Fruit fly (Drosophila melanogaster): Measurements from ENCODE around the gene CG32808.
A peak's percentile ranks its signal among the peaks of the same experiment; 100 is the strongest.

The CG32808 gene

dm6 chrX:1478276-1479122, 8.9 kb upstream of the CG32808 start, which contains the start of gene rush (continued):
- no peak for TF ChIP-seq mirr (GFP tag; optimal IDR thresholded peaks at IDR 0.05)
- peak; percentile 26 for TF ChIP-seq grau (tag; optimal IDR thresholded peaks at IDR 0.05)
- no peak for TF ChIP-seq Bdp1 (GFP tag; optimal IDR thresholded peaks at IDR 0.05)
- no peak for TF ChIP-seq CG17328 (GFP tag; IDR thresholded peaks at IDR 0.05)
- TF ChIP-seq Side (GFP tag; optimal IDR thresholded peaks at IDR 0.05): no peak
- no peak for TF ChIP-seq CG9609 (GFP tag; optimal IDR thresholded peaks at IDR 0.05)
- TF ChIP-seq CG6254 (GFP tag; optimal IDR thresholded peaks at IDR 0.05): no peak
- TF ChIP-seq bowl (GFP tag; IDR thresholded peaks at IDR 0.05): no peak
- no peak for TF ChIP-seq Trl (optimal IDR thresholded peaks at IDR 0.05)
- no peak for TF ChIP-seq Trl (GFP tag; optimal IDR thresholded peaks at IDR 0.05)
- no peak for TF ChIP-seq CG1233 (GFP tag; optimal IDR thresholded peaks at IDR 0.05)
- no peak for TF ChIP-seq inv (GFP tag; IDR thresholded peaks at IDR 0.05; ENCODE audit: partially characterized antibody)
- no peak for TF ChIP-seq CG6791 (GFP tag; IDR thresholded peaks at IDR 0.05; ENCODE audit: partially characterized antibody)
- no peak for TF ChIP-seq danr (GFP tag; IDR thresholded peaks at IDR 0.05)
- TF ChIP-seq Dip2 (GFP tag; IDR thresholded peaks at IDR 0.05): no peak
- TF ChIP-seq CG16779 (GFP tag; IDR thresholded peaks at IDR 0.05): no peak
- TF ChIP-seq fd96Cb (tag; optimal IDR thresholded peaks at IDR 0.05): no peak
- TF ChIP-seq CG4820 (GFP tag; optimal IDR thresholded peaks at IDR 0.05): no peak
- TF ChIP-seq dm (GFP tag; optimal IDR thresholded peaks at IDR 0.05): no peak
- TF ChIP-seq fu2 (GFP tag; optimal IDR thresholded peaks at IDR 0.05): no peak
- no peak for TF ChIP-seq fd102C (GFP tag; optimal IDR thresholded peaks at IDR 0.05)
- no peak for TF ChIP-seq CG6683 (GFP tag; optimal IDR thresholded peaks at IDR 0.05)
- no peak for TF ChIP-seq Eip74EF (GFP tag; optimal IDR thresholded peaks at IDR 0.05)
- peak; percentile 35 for TF ChIP-seq CG9817 (tag; optimal IDR thresholded peaks at IDR 0.05)
- TF ChIP-seq HHEX (GFP tag; optimal IDR thresholded peaks at IDR 0.05): peak; percentile 22
- peak; percentile 26 for TF ChIP-seq CG10543 (GFP tag; optimal IDR thresholded peaks at IDR 0.05)
- no peak for TF ChIP-seq aop (GFP tag; IDR thresholded peaks at IDR 0.05)
- no peak for TF ChIP-seq Ravus (GFP tag; IDR thresholded peaks at IDR 0.05)
- TF ChIP-seq ftz-f1 (GFP tag; optimal IDR thresholded peaks at IDR 0.05): no peak
- TF ChIP-seq sens (GFP tag): peak; percentile 59
- no peak; the same call in 2 of the 3 replicates for TF ChIP-seq ci (GFP tag; IDR thresholded peaks at IDR 0.05)
- TF ChIP-seq CG17186 (GFP tag; optimal IDR thresholded peaks at IDR 0.05): peak; percentile 81
- peak; percentile 46 for TF ChIP-seq her (GFP tag; optimal IDR thresholded peaks at IDR 0.05)
- TF ChIP-seq CG2678 (tag; optimal IDR thresholded peaks at IDR 0.05): peak; percentile 13
- peak; percentile 74 for TF ChIP-seq slbo (GFP tag; IDR thresholded peaks at IDR 0.05)
- no peak for TF ChIP-seq lov (optimal IDR thresholded peaks at IDR 0.05)
- no peak for TF ChIP-seq lov (GFP tag; IDR thresholded peaks at IDR 0.05)
- TF ChIP-seq eve (GFP tag; optimal IDR thresholded peaks at IDR 0.05): no peak
- TF ChIP-seq maf-S (GFP tag; optimal IDR thresholded peaks at IDR 0.05): no peak
- TF ChIP-seq HLH3B (GFP tag; IDR thresholded peaks at IDR 0.05): no peak
- TF ChIP-seq Hr3 (GFP tag; optimal IDR thresholded peaks at IDR 0.05): peak; percentile 2
- peak; percentile 10 for TF ChIP-seq Lhr (GFP tag; optimal IDR thresholded peaks at IDR 0.05)
- no peak for TF ChIP-seq cas (GFP tag; IDR thresholded peaks at IDR 0.05)
- TF ChIP-seq wor (GFP tag; IDR thresholded peaks at IDR 0.05): no peak
- no peak for TF ChIP-seq salm (tag; optimal IDR thresholded peaks at IDR 0.05)
- TF ChIP-seq CG8478 (optimal IDR thresholded peaks at IDR 0.05): peak; percentile 63
- no peak for TF ChIP-seq CG3838 (GFP tag; optimal IDR thresholded peaks at IDR 0.05)
- peak; percentile 3 for TF ChIP-seq CG13624 (GFP tag; optimal IDR thresholded peaks at IDR 0.05)
- TF ChIP-seq MBD-R2 (GFP tag; IDR thresholded peaks at IDR 0.05): peak; percentile 69
- no peak for TF ChIP-seq mld (GFP tag; IDR thresholded peaks at IDR 0.05; ENCODE audit: partially characterized antibody)
- TF ChIP-seq ems (GFP tag; optimal IDR thresholded peaks at IDR 0.05): peak; percentile 13
